Fruit fly (Drosophila melanogaster): ENCODE data around the gene asp.

DNA sequence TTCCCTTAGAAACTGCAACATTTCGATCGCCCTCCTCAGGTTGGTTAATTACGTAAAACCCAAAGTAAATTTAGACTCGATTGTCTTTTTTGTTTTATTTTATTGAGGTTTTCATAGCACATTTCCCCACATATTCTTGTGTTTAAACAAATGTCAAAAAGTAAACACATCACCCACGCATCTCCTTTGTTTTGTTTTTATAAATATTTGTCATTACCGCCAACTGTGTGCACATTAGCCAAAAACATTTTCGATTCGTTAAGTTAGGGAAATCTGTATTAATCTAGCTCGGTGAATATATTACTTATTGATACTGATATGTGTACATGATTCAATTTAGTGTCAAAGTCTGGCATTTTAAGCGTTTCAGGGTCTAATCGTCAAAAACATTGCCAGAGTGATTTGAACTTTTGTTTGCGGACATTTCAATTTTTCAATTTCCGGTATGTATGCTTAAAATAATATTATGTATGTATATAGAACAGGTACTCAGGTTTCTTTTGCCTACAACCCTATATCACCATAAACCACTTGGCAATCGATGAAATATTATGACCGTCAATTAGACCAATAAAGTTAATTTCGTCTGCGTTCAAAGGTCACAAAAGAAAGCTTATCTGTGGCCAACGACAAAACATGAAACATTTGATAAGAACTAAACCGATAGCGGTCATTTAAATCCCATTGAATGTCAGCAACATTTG is 56.1 kb downstream of the asp start:
- TF ChIP-seq tj (GFP tag; optimal IDR thresholded peaks at IDR 0.05) (no peak), Mnt (GFP tag; optimal IDR thresholded peaks at IDR 0.05) (no peak), cic (GFP tag; optimal IDR thresholded peaks at IDR 0.05) (no peak), CG12768 (GFP tag; optimal IDR thresholded peaks at IDR 0.05) (no peak), CG11617 (GFP tag; optimal IDR thresholded peaks at IDR 0.05) (no peak), CG14711 (tag; optimal IDR thresholded peaks at IDR 0.05) (no peak), CG5204 (GFP tag; optimal IDR thresholded peaks at IDR 0.05) (no peak)

Measured in whole organism, adult.